Worm (Caenorhabditis elegans): Measurements from ENCODE around the gene psme-3.

psme-3 gene

ce11 chrIII:11556860-11557259 is 11.1 kb upstream of the psme-3 start (continued):
- TF ChIP-seq xbp-1 (tag; optimal IDR thresholded peaks at IDR 0.05) (no peak), lin-13 (GFP tag; optimal IDR thresholded peaks at IDR 0.05) (no peak), elt-2 (tag; optimal IDR thresholded peaks at IDR 0.05) (no peak), ama-1 (optimal IDR thresholded peaks at IDR 0.05) (no peak), nhr-20 (tag; optimal IDR thresholded peaks at IDR 0.05) (peak; percentile 20), dsc-1 (tag; optimal IDR thresholded peaks at IDR 0.05) (no peak), unc-62 (GFP tag; optimal IDR thresholded peaks at IDR 0.05) (no peak), nhr-11 (tag; optimal IDR thresholded peaks at IDR 0.05) (no peak), dpl-1 (GFP tag; optimal IDR thresholded peaks at IDR 0.05) (peak; percentile 2 to 44 (median 26)), ceh-90 (tag; optimal IDR thresholded peaks at IDR 0.05) (no peak), rnt-1 (tag; optimal IDR thresholded peaks at IDR 0.05) (no peak), elt-3 (tag; optimal IDR thresholded peaks at IDR 0.05) (peak in 3 of 6 experiments; percentile 14 to 45 (median 26)), sptf-1 (tag; optimal IDR thresholded peaks at IDR 0.05) (no peak), lin-35 (GFP tag; optimal IDR thresholded peaks at IDR 0.05) (peak in 1 of 2 experiments; percentile 31), mab-9 (GFP tag; IDR thresholded peaks at IDR 0.05) (no peak), nhr-90 (tag; optimal IDR thresholded peaks at IDR 0.05; ENCODE audit: poor library complexity) (peak; percentile 0), grh-1 (GFP tag; IDR thresholded peaks at IDR 0.05) (peak; percentile 65), ceh-88 (GFP tag; IDR thresholded peaks at IDR 0.05) (no peak), blmp-1 (tag; optimal IDR thresholded peaks at IDR 0.05) (peak; percentile 36), hpl-2 (GFP tag; optimal IDR thresholded peaks at IDR 0.05) (no peak), nhr-85 (tag) (peak; percentile 70), ceh-63 (GFP tag; optimal IDR thresholded peaks at IDR 0.05) (no peak), nhr-76 (tag; optimal IDR thresholded peaks at IDR 0.05) (no peak), efl-1 (optimal IDR thresholded peaks at IDR 0.05) (peak; percentile 24 to 30), efl-1 (GFP tag; optimal IDR thresholded peaks at IDR 0.05 in 1 of 2) (peak; percentile 7 to 84), lin-14 (GFP tag; optimal IDR thresholded peaks at IDR 0.05) (peak; percentile 50), fkh-4 (tag; optimal IDR thresholded peaks at IDR 0.05; ENCODE audit: borderline replicate concordance) (no peak), lsy-2 (tag; optimal IDR thresholded peaks at IDR 0.05) (peak in 1 of 2 experiments; percentile 57), F16B12.6 (tag; optimal IDR thresholded peaks at IDR 0.05) (no peak), ets-5 (GFP tag; IDR thresholded peaks at IDR 0.05) (no peak), isw-1 (GFP tag; IDR thresholded peaks at IDR 0.05) (no peak), lin-15B (tag; optimal IDR thresholded peaks at IDR 0.05) (no peak), sup-37 (GFP tag; optimal IDR thresholded peaks at IDR 0.05) (no peak), unc-98 (GFP tag; IDR thresholded peaks at IDR 0.05) (no peak), fos-1 (tag; optimal IDR thresholded peaks at IDR 0.05) (no peak), pax-3 (tag; optimal IDR thresholded peaks at IDR 0.05) (no peak), irx-1 (tag; optimal IDR thresholded peaks at IDR 0.05) (no peak), nhr-19 (GFP tag; conservative IDR thresholded peaks at IDR 0.05) (no peak), hlh-17 (GFP tag; optimal IDR thresholded peaks at IDR 0.05; ENCODE audit: borderline replicate concordance) (no peak)

ce11 chrIII:11558251-11558650 is 9.7 kb upstream of the psme-3 start:
- TF ChIP-seq snu-23 (GFP tag; optimal IDR thresholded peaks at IDR 0.05) (peak; percentile 12), lin-14 (GFP tag; optimal IDR thresholded peaks at IDR 0.05) (peak; percentile 39), pag-3 (tag; optimal IDR thresholded peaks at IDR 0.05; ENCODE audit: borderline replicate concordance, insufficient read depth) (no peak), efl-1 (optimal IDR thresholded peaks at IDR 0.05) (no peak), efl-1 (GFP tag; optimal IDR thresholded peaks at IDR 0.05 in 1 of 2) (peak in 1 of 2 experiments; percentile 40), nhr-85 (tag) (peak; percentile 59), rnt-1 (tag; optimal IDR thresholded peaks at IDR 0.05) (no peak)

- peak; percentile 36 for TF ChIP-seq lin-14 (GFP tag; optimal IDR thresholded peaks at IDR 0.05)
- TF ChIP-seq ztf-4 (tag; optimal IDR thresholded peaks at IDR 0.05) = no peak
- TF ChIP-seq grh-1 (GFP tag; IDR thresholded peaks at IDR 0.05) = 0 out of 2 replicates have a peak, but pooled peaks have one; percentile 10
- TF ChIP-seq snu-23 (GFP tag; optimal IDR thresholded peaks at IDR 0.05) = peak; percentile 30
- no peak for TF ChIP-seq lsy-2 (tag; optimal IDR thresholded peaks at IDR 0.05)
- peak in 1 of 2 experiments; percentile 4 for TF ChIP-seq ztf-11 (tag; optimal IDR thresholded peaks at IDR 0.05)
- peak; percentile 25 for TF ChIP-seq blmp-1 (tag; optimal IDR thresholded peaks at IDR 0.05)
- peak; percentile 68 for TF ChIP-seq nhr-85 (tag)
Measured at ce11 chrIII:11559677-11560076, 8.3 kb upstream of the psme-3 start.
